Worm (Caenorhabditis elegans) whole organism, L3 larva: ENCODE measurements around the gene art-1.

Experiments
- elt-1 ChIP-seq: fragments of 150-350 bp; optimal IDR thresholded peaks from 2 replicates; lab custom pipeline; 2014; ENCODE audit warnings: missing biosample characterization, missing genetic modification characterization
- elt-3 ChIP-seq, 3 experiments: fragments of 150-350 bp in 1 of 3; sonication (generic microtip) in 2 of 3; optimal IDR thresholded peaks; 2 replicates in 2 of 3; 4 replicates in 1 of 3; lab custom pipeline; 2014 to 2017; ENCODE audit warnings: missing biosample characterization in 3 of 3, missing genetic modification characterization in 3 of 3
- jun-1 ChIP-seq: fragments of 150-350 bp; optimal IDR thresholded peaks from 2 replicates; lab custom pipeline; 2014; ENCODE audit warnings: missing biosample characterization, missing genetic modification reagents, missing genetic modification characterization
- mml-1 ChIP-seq: fragments of 150-350 bp; sonication (generic microtip); optimal IDR thresholded peaks from 3 replicates; lab custom pipeline; 2014; ENCODE audit warnings: missing biosample characterization, missing genetic modification characterization
- nhr-43 ChIP-seq: sonication (generic microtip); optimal IDR thresholded peaks from 2 replicates; lab custom pipeline; 2016; ENCODE audit warnings: mild to moderate bottlenecking, missing genetic modification characterization, missing compliant biosample characterization; ENCODE audit not compliant: poor library complexity, severe bottlenecking
- nhr-76 ChIP-seq: fragments of 150-350 bp; sonication (generic microtip); optimal IDR thresholded peaks from 5 replicates; lab custom pipeline; 2014; ENCODE audit warnings: missing biosample characterization, missing genetic modification characterization
- nhr-77 ChIP-seq: fragments of 150-350 bp; optimal IDR thresholded peaks from 2 replicates; lab custom pipeline; 2014; ENCODE audit warnings: missing biosample characterization, missing genetic modification characterization
- pha-4 ChIP-seq: fragments of 150-350 bp; optimal IDR thresholded peaks from 2 replicates; lab custom pipeline; 2014; ENCODE audit warnings: missing biosample characterization, missing genetic modification reagents, missing genetic modification characterization
- sea-2 ChIP-seq: fragments of 150-350 bp; sonication (generic microtip); optimal IDR thresholded peaks from 4 replicates; lab custom pipeline; 2014; ENCODE audit warnings: missing biosample characterization, missing genetic modification reagents, missing genetic modification characterization
- unc-39 ChIP-seq: sonication (generic microtip); optimal IDR thresholded peaks from 4 replicates; lab custom pipeline; 2017; ENCODE audit warnings: missing biosample characterization, missing genetic modification characterization
- unc-62 ChIP-seq: fragments of 150-350 bp; sonication (generic microtip); optimal IDR thresholded peaks from 4 replicates; lab custom pipeline; 2014; ENCODE audit warnings: missing biosample characterization, missing genetic modification reagents, missing genetic modification characterization
- ztf-4 ChIP-seq: fragments of 150-350 bp; optimal IDR thresholded peaks from 2 replicates; lab custom pipeline; 2014; ENCODE audit warnings: missing biosample characterization, missing genetic modification characterization

ce11 chrII:7012592-7012991, 40.6 kb upstream of the art-1 start, which contains the start of gene sqv-7:
- TF ChIP-seq ztf-4 (tag; lab: Kevin White, UChicago) (no peak), elt-1 (tag; lab: Kevin White, UChicago) (no peak), mml-1 (no peak), jun-1 (tag; lab: Kevin White, UChicago) (no peak), sea-2 (GFP tag; lab: Kevin White, UChicago) (no peak), unc-39 (no peak), nhr-77 (tag; lab: Kevin White, UChicago) (no peak), pha-4 (tag; lab: Kevin White, UChicago) (no peak), elt-3 (tag; optimal IDR thresholded peaks at IDR 0.05; lab: Kevin White, UChicago) (no peak), nhr-43 (tag; lab: Kevin White, UChicago) (no peak), unc-62 (GFP tag; lab: Kevin White, UChicago) (no peak), nhr-76 (tag; lab: Kevin White, UChicago) (no peak)
